Worm (Caenorhabditis elegans) whole organism, L1 larva: Measurements from ENCODE around the gene gldi-1.

Experiments
- C04F5.9 ChIP-seq: sonication (generic microtip); optimal IDR thresholded peaks from 2 replicates; lab custom pipeline; 2016; ENCODE audit warnings: missing genetic modification characterization, missing compliant biosample characterization
- C16A3.4 ChIP-seq: fragments of 150-350 bp; optimal IDR thresholded peaks from 2 replicates; lab custom pipeline; 2014; ENCODE audit warnings: missing biosample characterization, missing genetic modification characterization
- aha-1 ChIP-seq: fragments of 150-350 bp; optimal IDR thresholded peaks from 2 replicates; lab custom pipeline; 2014; ENCODE audit warnings: missing biosample characterization, missing genetic modification characterization
- aly-2 ChIP-seq: fragments of 150-350 bp; optimal IDR thresholded peaks from 2 replicates; lab custom pipeline; 2014; ENCODE audit warnings: missing biosample characterization, missing genetic modification characterization
- ama-1 ChIP-seq: fragments of 150-350 bp; optimal IDR thresholded peaks from 2 replicates; lab custom pipeline; 2014
- blmp-1 ChIP-seq: fragments of 150-350 bp; optimal IDR thresholded peaks from 2 replicates; lab custom pipeline; 2014; ENCODE audit warnings: missing biosample characterization, missing genetic modification characterization
- ceh-63 ChIP-seq: fragments of 200-800 bp; sonication (Bioruptor generic); optimal IDR thresholded peaks from 2 replicates; lab custom pipeline; 2018; ENCODE audit warnings: mild to moderate bottlenecking, missing genetic modification characterization, missing compliant biosample characterization
- ceh-8 ChIP-seq: fragments of 200-800 bp; sonication (Bioruptor generic); optimal IDR thresholded peaks from 2 replicates; lab custom pipeline; 2018; ENCODE audit warnings: mild to moderate bottlenecking, missing genetic modification characterization, moderate library complexity, missing compliant biosample characterization
- ceh-82 ChIP-seq, 3 experiments: fragments of 150-350 bp in 1 of 3; sonication (generic microtip) in 2 of 3; optimal IDR thresholded peaks; 2 replicates each; lab custom pipeline; 2014 to 2017; ENCODE audit warnings: missing biosample characterization in 3 of 3, missing genetic modification characterization in 3 of 3
- ceh-90 ChIP-seq: sonication (generic microtip); optimal IDR thresholded peaks from 2 replicates; lab custom pipeline; 2016; ENCODE audit warnings: missing genetic modification characterization, missing compliant biosample characterization
- ces-1 ChIP-seq: fragments of 150-350 bp; optimal IDR thresholded peaks from 2 replicates; lab custom pipeline; 2014; ENCODE audit warnings: missing biosample characterization, missing genetic modification reagents, missing genetic modification characterization
- dpl-1 ChIP-seq, 3 experiments: fragments of 150-350 bp in 2 of 3; sonication (generic microtip) in 1 of 3; optimal IDR thresholded peaks; 2 replicates each; lab custom pipeline; 2014 to 2017; ENCODE audit warnings: missing biosample characterization in 3 of 3, missing genetic modification characterization in 3 of 3, missing genetic modification reagents in 3 of 3
- dsc-1 ChIP-seq: sonication (generic microtip); optimal IDR thresholded peaks from 2 replicates; lab custom pipeline; 2016; ENCODE audit warnings: mild to moderate bottlenecking, missing genetic modification characterization, missing compliant biosample characterization
- efl-3 ChIP-seq: fragments of 200-800 bp; sonication (Bioruptor generic); optimal IDR thresholded peaks from 2 replicates; lab custom pipeline; 2018; ENCODE audit warnings: mild to moderate bottlenecking, missing genetic modification characterization, missing compliant biosample characterization
- ets-5 ChIP-seq: fragments of 200-800 bp; sonication (Bioruptor generic); IDR thresholded peaks from 2 replicates; pipeline ENCODE4 v1.3.6; 2022; ENCODE audit warnings: missing genetic modification characterization, missing compliant biosample characterization
- fkh-10 ChIP-seq: sonication (generic microtip); optimal IDR thresholded peaks from 2 replicates; lab custom pipeline; 2017; ENCODE audit warnings: missing biosample characterization, missing genetic modification reagents, missing genetic modification characterization
- fkh-4 ChIP-seq: sonication (generic microtip); optimal IDR thresholded peaks from 2 replicates; lab custom pipeline; 2016; ENCODE audit warnings: missing compliant biosample characterization, missing genetic modification characterization, borderline replicate concordance
- fkh-8 ChIP-seq: sonication (generic microtip); optimal IDR thresholded peaks from 2 replicates; lab custom pipeline; 2016; ENCODE audit warnings: mild to moderate bottlenecking, missing genetic modification characterization, missing compliant biosample characterization
- fos-1 ChIP-seq: fragments of 150-350 bp; optimal IDR thresholded peaks from 2 replicates; lab custom pipeline; 2014; ENCODE audit warnings: missing biosample characterization, missing genetic modification characterization
- grh-1 ChIP-seq: fragments of 200-800 bp; sonication (Bioruptor generic); IDR thresholded peaks from 2 replicates; pipeline ENCODE4 v1.3.6; 2022; ENCODE audit warnings: missing genetic modification reagents, missing genetic modification characterization, missing compliant biosample characterization
- hlh-4 ChIP-seq: sonication (generic microtip); optimal IDR thresholded peaks from 2 replicates; lab custom pipeline; 2016; ENCODE audit warnings: mild to moderate bottlenecking, missing genetic modification characterization, missing compliant biosample characterization
- hpl-2 ChIP-seq: fragments of 150-350 bp; optimal IDR thresholded peaks from 2 replicates; lab custom pipeline; 2014; ENCODE audit warnings: missing biosample characterization, missing genetic modification reagents, missing genetic modification characterization
- irx-1 ChIP-seq: sonication (generic microtip); optimal IDR thresholded peaks from 2 replicates; lab custom pipeline; 2016; ENCODE audit warnings: missing genetic modification characterization, missing compliant biosample characterization
- jun-1 ChIP-seq: fragments of 150-350 bp; optimal IDR thresholded peaks from 2 replicates; lab custom pipeline; 2014; ENCODE audit warnings: missing biosample characterization, missing genetic modification reagents, missing genetic modification characterization
- lin-13 ChIP-seq: fragments of 150-350 bp; optimal IDR thresholded peaks from 2 replicates; lab custom pipeline; 2014; ENCODE audit warnings: missing biosample characterization, missing genetic modification reagents, missing genetic modification characterization
- lin-14 ChIP-seq: fragments of 200-800 bp; sonication (Bioruptor generic); optimal IDR thresholded peaks from 2 replicates; lab custom pipeline; 2018; ENCODE audit warnings: mild to moderate bottlenecking, missing genetic modification characterization, moderate library complexity, missing compliant biosample characterization
- lin-35 ChIP-seq, 2 experiments: fragments of 150-350 bp; optimal IDR thresholded peaks; 2 replicates each; lab custom pipeline; 2014; ENCODE audit warnings: missing biosample characterization in 2 of 2, missing genetic modification characterization in 2 of 2, missing genetic modification reagents in 2 of 2
- lir-3 ChIP-seq: sonication (generic microtip); optimal IDR thresholded peaks from 2 replicates; lab custom pipeline; 2016; ENCODE audit warnings: mild to moderate bottlenecking, missing genetic modification characterization, moderate library complexity, missing compliant biosample characterization; ENCODE audit not compliant: poor library complexity
- lsy-2 ChIP-seq, 2 experiments: fragments of 150-350 bp; optimal IDR thresholded peaks; 2 replicates each; lab custom pipeline; 2014; ENCODE audit warnings: missing biosample characterization in 2 of 2, missing genetic modification characterization in 2 of 2
- mab-9 ChIP-seq: fragments of 200-800 bp; sonication (Bioruptor generic); IDR thresholded peaks from 2 replicates; pipeline ENCODE4 v1.3.6; 2022; ENCODE audit warnings: missing genetic modification reagents, missing genetic modification characterization, missing compliant biosample characterization
- mef-2 ChIP-seq: fragments of 150-350 bp; optimal IDR thresholded peaks from 2 replicates; lab custom pipeline; 2014; ENCODE audit warnings: missing biosample characterization, missing genetic modification characterization
- mep-1 ChIP-seq: fragments of 150-350 bp; optimal IDR thresholded peaks from 2 replicates; lab custom pipeline; 2014; ENCODE audit warnings: missing biosample characterization, missing genetic modification characterization
- nhr-12 ChIP-seq: sonication (generic microtip); optimal IDR thresholded peaks from 2 replicates; lab custom pipeline; 2017; ENCODE audit warnings: missing biosample characterization, missing genetic modification characterization
- nhr-19 ChIP-seq: fragments of 200-800 bp; sonication (Bioruptor generic); conservative IDR thresholded peaks from 2 replicates; pipeline ENCODE4 v1.3.6; 2022; ENCODE audit warnings: missing genetic modification characterization, missing compliant biosample characterization
- nhr-20 ChIP-seq: sonication (generic microtip); optimal IDR thresholded peaks from 2 replicates; lab custom pipeline; 2016; ENCODE audit warnings: mild to moderate bottlenecking, missing genetic modification characterization, missing compliant biosample characterization
- nhr-237 ChIP-seq: fragments of 150-350 bp; optimal IDR thresholded peaks from 2 replicates; lab custom pipeline; 2014; ENCODE audit warnings: missing biosample characterization, missing genetic modification characterization
- nhr-71 ChIP-seq: sonication (generic microtip); optimal IDR thresholded peaks from 2 replicates; lab custom pipeline; 2016; ENCODE audit warnings: mild to moderate bottlenecking, missing genetic modification characterization, moderate library complexity, missing compliant biosample characterization
- nhr-85 ChIP-seq: sonication (generic microtip); peaks from one replicate; lab custom pipeline; 2016; ENCODE audit warnings: missing genetic modification characterization, inconsistent platforms, missing compliant biosample characterization
- nhr-90 ChIP-seq: sonication (generic microtip); optimal IDR thresholded peaks from 2 replicates; lab custom pipeline; 2016; ENCODE audit warnings: mild to moderate bottlenecking, missing genetic modification characterization, missing compliant biosample characterization; ENCODE audit not compliant: poor library complexity
- pag-3 ChIP-seq: sonication (generic microtip); optimal IDR thresholded peaks from 2 replicates; lab custom pipeline; 2017; ENCODE audit warnings: missing genetic modification characterization, mild to moderate bottlenecking, missing compliant biosample characterization, antibody characterized with exemption, borderline replicate concordance; ENCODE audit not compliant: insufficient read depth
- pqm-1 ChIP-seq: sonication (generic microtip); optimal IDR thresholded peaks from 3 replicates; lab custom pipeline; 2017; ENCODE audit warnings: missing biosample characterization, missing genetic modification characterization
- rnt-1 ChIP-seq: sonication (generic microtip); optimal IDR thresholded peaks from 2 replicates; lab custom pipeline; 2016; ENCODE audit warnings: mild to moderate bottlenecking, missing genetic modification characterization, moderate library complexity, missing compliant biosample characterization
- skn-1 ChIP-seq: fragments of 150-350 bp; optimal IDR thresholded peaks from 2 replicates; lab custom pipeline; 2014; ENCODE audit warnings: missing biosample characterization, missing genetic modification characterization
- snu-23 ChIP-seq: sonication (generic microtip); optimal IDR thresholded peaks from 2 replicates; lab custom pipeline; 2016; ENCODE audit warnings: missing genetic modification characterization, missing compliant biosample characterization
- sox-4 ChIP-seq: sonication (generic microtip); optimal IDR thresholded peaks from 2 replicates; lab custom pipeline; 2016; ENCODE audit warnings: missing genetic modification characterization, missing compliant biosample characterization
- sptf-1 ChIP-seq: fragments of 150-350 bp; optimal IDR thresholded peaks from 2 replicates; lab custom pipeline; 2014; ENCODE audit warnings: missing biosample characterization, missing genetic modification characterization
- sup-37 ChIP-seq: fragments of 200-800 bp; sonication (Bioruptor generic); optimal IDR thresholded peaks from 2 replicates; lab custom pipeline; 2018; ENCODE audit warnings: mild to moderate bottlenecking, missing genetic modification characterization, missing compliant biosample characterization
- swsn-7 ChIP-seq: sonication (generic microtip); optimal IDR thresholded peaks from 2 replicates; lab custom pipeline; 2016; ENCODE audit warnings: missing genetic modification characterization, missing compliant biosample characterization
- tbx-2 ChIP-seq: sonication (generic microtip); optimal IDR thresholded peaks from 2 replicates; lab custom pipeline; 2016; ENCODE audit warnings: missing genetic modification characterization, missing compliant biosample characterization
- unc-130 ChIP-seq: fragments of 150-350 bp; optimal IDR thresholded peaks from 2 replicates; lab custom pipeline; 2017; ENCODE audit warnings: missing biosample characterization, missing genetic modification characterization, inconsistent platforms
- unc-98 ChIP-seq: fragments of 200-800 bp; sonication (Bioruptor generic); IDR thresholded peaks from 2 replicates; pipeline ENCODE4 v1.3.6; 2022; ENCODE audit warnings: missing genetic modification characterization, missing compliant biosample characterization
- zag-1 ChIP-seq: fragments of 150-350 bp; optimal IDR thresholded peaks from 2 replicates; lab custom pipeline; 2014; ENCODE audit warnings: missing biosample characterization, missing genetic modification characterization
- zip-4 ChIP-seq: fragments of 200-800 bp; sonication (Bioruptor generic); optimal IDR thresholded peaks from 2 replicates; lab custom pipeline; 2018; ENCODE audit warnings: mild to moderate bottlenecking, missing genetic modification characterization, moderate library complexity, missing compliant biosample characterization
- ztf-4 ChIP-seq: fragments of 150-350 bp; optimal IDR thresholded peaks from 2 replicates; lab custom pipeline; 2014; ENCODE audit warnings: missing biosample characterization, missing genetic modification characterization

The gldi-1 gene

ce11 chrII:506069-506468 is 21.9 kb upstream of the gldi-1 start (continued):
- peak; percentile 47 for TF ChIP-seq fkh-8 (tag; lab: Kevin White, UChicago)
- TF ChIP-seq sox-4 (tag; lab: Kevin White, UChicago): peak; percentile 45
- peak; percentile 18 to 68 (median 53) for TF ChIP-seq ceh-82 (tag; optimal IDR thresholded peaks at IDR 0.05; lab: Kevin White, UChicago)
- peak; percentile 84 for TF ChIP-seq nhr-90 (tag; lab: Kevin White, UChicago)
- TF ChIP-seq aly-2: no peak
- TF ChIP-seq ceh-63 (GFP tag; lab: Kevin White, UChicago): no peak
- TF ChIP-seq snu-23 (GFP tag; lab: Kevin White, UChicago): peak; percentile 79
- peak; percentile 55 to 72 (median 66) for TF ChIP-seq dpl-1 (GFP tag; optimal IDR thresholded peaks at IDR 0.05; lab: Kevin White, UChicago)
- peak; percentile 6 for TF ChIP-seq fkh-10 (GFP tag; lab: Kevin White, UChicago)
- no peak for TF ChIP-seq jun-1 (tag; lab: Kevin White, UChicago)
- TF ChIP-seq blmp-1 (tag; lab: Kevin White, UChicago): peak; percentile 9
- TF ChIP-seq swsn-7 (tag; lab: Kevin White, UChicago): peak; percentile 70
- no peak for TF ChIP-seq sptf-1 (tag; lab: Kevin White, UChicago)
- peak; percentile 78 for TF ChIP-seq nhr-19 (GFP tag; lab: Robert Waterston, UW)
- no peak for TF ChIP-seq unc-98
- TF ChIP-seq pqm-1: no peak
- TF ChIP-seq C16A3.4: no peak
- TF ChIP-seq C04F5.9 (tag; lab: Kevin White, UChicago): peak; percentile 42
- TF ChIP-seq nhr-20 (tag; lab: Kevin White, UChicago): peak; percentile 76
- peak; percentile 22 for TF ChIP-seq lin-13 (GFP tag; lab: Kevin White, UChicago)
- peak; percentile 65 for TF ChIP-seq lir-3
- TF ChIP-seq mep-1 (tag; lab: Kevin White, UChicago): no peak
- TF ChIP-seq efl-3 (GFP tag; lab: Kevin White, UChicago): no peak
- TF ChIP-seq lin-14 (GFP tag; lab: Kevin White, UChicago): peak; percentile 64
- peak; percentile 47 for TF ChIP-seq sup-37 (GFP tag; lab: Kevin White, UChicago)
- peak; percentile 5 for TF ChIP-seq skn-1
- no peak for TF ChIP-seq unc-130
- peak; percentile 84 for TF ChIP-seq rnt-1 (tag; lab: Kevin White, UChicago)
- peak; percentile 83 for TF ChIP-seq nhr-71 (tag; lab: Kevin White, UChicago)
- TF ChIP-seq tbx-2 (tag; lab: Kevin White, UChicago): peak; percentile 81
- peak; percentile 64 to 75 for TF ChIP-seq lsy-2 (tag; optimal IDR thresholded peaks at IDR 0.05; lab: Kevin White, UChicago)
- TF ChIP-seq dsc-1: peak; percentile 73
- no peak for TF ChIP-seq pag-3 (tag; lab: Kevin White, UChicago)
- TF ChIP-seq ceh-90 (tag; lab: Kevin White, UChicago): peak; percentile 27
- no peak for TF ChIP-seq ces-1 (GFP tag; lab: Kevin White, UChicago)
- peak; percentile 64 to 84 for TF ChIP-seq lin-35 (GFP tag; optimal IDR thresholded peaks at IDR 0.05; lab: Kevin White, UChicago)
- peak; percentile 35 for TF ChIP-seq hpl-2 (GFP tag; lab: Kevin White, UChicago)
- no peak for TF ChIP-seq hlh-4 (tag; lab: Kevin White, UChicago)
- TF ChIP-seq nhr-12 (tag; lab: Kevin White, UChicago): no peak
- no peak for TF ChIP-seq zag-1 (tag; lab: Kevin White, UChicago)
- peak; percentile 53 for TF ChIP-seq irx-1 (tag; lab: Kevin White, UChicago)
- peak; percentile 73 for TF ChIP-seq grh-1 (GFP tag; lab: Robert Waterston, UW)
- TF ChIP-seq ama-1 (lab: Kevin White, UChicago): no peak
- TF ChIP-seq ceh-8: peak; percentile 46
- peak; percentile 19 for TF ChIP-seq ztf-4 (tag; lab: Kevin White, UChicago)
- no peak for TF ChIP-seq ets-5 (GFP tag; lab: Robert Waterston, UW)
- no peak for TF ChIP-seq nhr-237 (tag; lab: Kevin White, UChicago)
- TF ChIP-seq fos-1: no peak
- TF ChIP-seq aha-1 (tag; lab: Kevin White, UChicago): no peak
- TF ChIP-seq mef-2: no peak
- peak; percentile 55; the same call in 1 of the 2 replicates for TF ChIP-seq mab-9 (GFP tag; lab: Robert Waterston, UW)
- TF ChIP-seq zip-4 (GFP tag; lab: Kevin White, UChicago): peak; percentile 40
- TF ChIP-seq nhr-85 (tag; lab: Kevin White, UChicago): peak; percentile 90
- no peak for TF ChIP-seq fkh-4 (tag; lab: Kevin White, UChicago)
